Worm (Caenorhabditis elegans) whole organism, midembryonic: ENCODE data around the gene nhr-246.

Experiments used
- T22C8.4 ChIP-seq: fragments of 200-800 bp; sonication (Bioruptor generic); IDR thresholded peaks from 2 replicates; pipeline ENCODE4 v1.3.6; 2022; ENCODE audit warnings: missing genetic modification characterization, missing compliant biosample characterization
- cog-1 ChIP-seq: sonication (generic microtip); optimal IDR thresholded peaks from 2 replicates; lab custom pipeline; 2016; ENCODE audit warnings: missing genetic modification characterization, missing compliant biosample characterization
- klf-2 ChIP-seq: fragments of 200-800 bp; sonication (Bioruptor generic); conservative IDR thresholded peaks from 2 replicates; pipeline ENCODE4 v1.3.6; 2022; ENCODE audit warnings: missing genetic modification reagents, missing genetic modification characterization, missing compliant biosample characterization
- ztf-29 ChIP-seq: fragments of 200-800 bp; sonication (Bioruptor generic); IDR thresholded peaks from 2 replicates; pipeline ENCODE4 v1.3.6; 2022; ENCODE audit warnings: missing genetic modification reagents, missing genetic modification characterization, missing compliant biosample characterization

DNA sequence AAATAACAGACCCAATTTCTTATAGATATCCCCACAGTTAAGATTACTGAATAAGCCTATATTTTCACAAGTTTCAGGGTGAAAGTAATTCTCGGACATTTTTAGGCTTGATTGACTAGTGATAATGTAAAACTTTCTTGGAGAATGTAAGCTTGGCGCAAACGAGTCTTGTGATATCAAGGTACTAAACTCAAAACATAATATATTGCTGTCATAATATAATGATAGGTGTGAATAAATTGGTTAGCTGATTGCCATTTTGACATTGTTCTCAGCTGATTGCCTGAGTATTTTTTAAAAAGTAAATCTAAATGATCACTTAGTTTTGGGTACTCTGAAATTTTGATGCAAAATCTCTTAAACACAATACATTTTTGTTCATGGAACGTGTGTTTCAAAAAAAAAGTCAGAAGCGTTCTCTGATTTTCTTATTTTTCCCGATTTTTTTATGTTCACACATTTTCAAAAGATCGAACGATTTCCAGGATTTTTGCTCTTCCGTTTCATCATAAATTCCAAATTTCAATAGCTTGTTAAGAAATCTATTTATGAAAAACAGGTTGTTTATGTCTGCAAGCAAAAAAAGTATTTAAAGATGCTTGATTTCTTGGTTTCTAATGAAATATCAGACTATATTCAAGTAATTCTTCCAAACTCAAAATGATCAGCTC, 34.9 kb upstream of the nhr-246 start, which contains the start of the genes srw-19 and srx-51:
- TF ChIP-seq T22C8.4 (GFP tag; lab: Robert Waterston, UW) (no peak), klf-2 (GFP tag; lab: Robert Waterston, UW) (no peak), ztf-29 (no peak), cog-1 (no peak)
